Worm (Caenorhabditis elegans) whole organism, young adult: ENCODE data around the gene E02C12.11.

Experiments used
- B0035.1 ChIP-seq: sonication (generic microtip); optimal IDR thresholded peaks from 2 replicates; lab custom pipeline; 2016; ENCODE audit warnings: missing genetic modification characterization, mild to moderate bottlenecking, missing compliant biosample characterization, missing genotype, missing genetic modification reagents
- B0336.3 ChIP-seq: fragments of 200-800 bp; sonication (Bioruptor generic); IDR thresholded peaks from 2 replicates; pipeline ENCODE4 v1.3.6; 2022; ENCODE audit warnings: missing genetic modification characterization, missing compliant biosample characterization
- D2030.7 ChIP-seq: fragments of 200-800 bp; sonication (Bioruptor generic); IDR thresholded peaks from 2 replicates; pipeline ENCODE4 v1.3.6; 2022; ENCODE audit warnings: missing genetic modification reagents, missing genetic modification characterization, missing compliant biosample characterization
- F23B12.7 ChIP-seq: sonication (generic microtip); optimal IDR thresholded peaks from 2 replicates; lab custom pipeline; 2017; ENCODE audit warnings: missing genetic modification characterization, mild to moderate bottlenecking, missing compliant biosample characterization, antibody characterized with exemption, moderate library complexity; ENCODE audit not compliant: insufficient read depth
- F39B2.1 ChIP-seq: fragments of 200-800 bp; sonication (Bioruptor generic); IDR thresholded peaks from 2 replicates; pipeline ENCODE4 v1.3.6; 2022; ENCODE audit warnings: missing genetic modification reagents, missing genetic modification characterization, missing compliant biosample characterization
- F49E8.2 ChIP-seq: sonication (generic microtip); optimal IDR thresholded peaks from 3 replicates; lab custom pipeline; 2017; ENCODE audit warnings: missing genetic modification characterization, mild to moderate bottlenecking, missing compliant biosample characterization, antibody characterized with exemption, moderate library complexity; ENCODE audit not compliant: insufficient read depth
- F57A8.1 ChIP-seq: fragments of 200-800 bp; sonication (Bioruptor generic); optimal IDR thresholded peaks from 2 replicates; lab custom pipeline; 2018; ENCODE audit warnings: mild to moderate bottlenecking, missing genetic modification characterization, moderate library complexity, missing compliant biosample characterization
- K11D2.4 ChIP-seq: fragments of 200-800 bp; sonication (Bioruptor generic); IDR thresholded peaks from 2 replicates; pipeline ENCODE4 v1.3.6; 2022; ENCODE audit warnings: missing genetic modification reagents, missing genetic modification characterization, missing compliant biosample characterization
- Y56A3A.18 ChIP-seq: fragments of 200-800 bp; sonication (Bioruptor generic); IDR thresholded peaks from 2 replicates; pipeline ENCODE4 v1.3.6; 2022; ENCODE audit warnings: missing genetic modification reagents, missing genetic modification characterization, missing compliant biosample characterization
- Y79H2A.3 ChIP-seq: fragments of 200-800 bp; sonication (Bioruptor generic); conservative IDR thresholded peaks from 2 replicates; pipeline ENCODE4 v1.3.6; 2022; ENCODE audit warnings: missing genetic modification reagents, missing genetic modification characterization, missing compliant biosample characterization
- Y95B8A.8 ChIP-seq: fragments of 200-800 bp; sonication (Bioruptor generic); IDR thresholded peaks from 2 replicates; pipeline ENCODE4 v1.3.6; 2022; ENCODE audit warnings: missing genetic modification reagents, missing genetic modification characterization, missing compliant biosample characterization
- ZK185.1 ChIP-seq: sonication (generic microtip); optimal IDR thresholded peaks from 2 replicates; lab custom pipeline; 2016; ENCODE audit warnings: mild to moderate bottlenecking, missing genetic modification characterization, missing compliant biosample characterization; ENCODE audit not compliant: poor library complexity, severe bottlenecking
- akir-1 ChIP-seq: fragments of 200-800 bp; sonication (Bioruptor generic); optimal IDR thresholded peaks from 2 replicates; lab custom pipeline; 2018; ENCODE audit warnings: mild to moderate bottlenecking, missing genetic modification characterization, moderate library complexity, missing compliant biosample characterization
- aptf-2 ChIP-seq: fragments of 200-800 bp; sonication (Bioruptor generic); conservative IDR thresholded peaks from 2 replicates; pipeline ENCODE4 v1.3.6; 2022; ENCODE audit warnings: missing genetic modification reagents, missing genetic modification characterization, missing compliant biosample characterization
- ccch-3 ChIP-seq: fragments of 200-800 bp; sonication (Bioruptor generic); optimal IDR thresholded peaks from 2 replicates; lab custom pipeline; 2018; ENCODE audit warnings: mild to moderate bottlenecking, missing genetic modification characterization, missing compliant biosample characterization
- cebp-1 ChIP-seq, 2 experiments: fragments of 200-800 bp in 1 of 2; sonication (Bioruptor generic) in 1 of 2; sonication (generic microtip) in 1 of 2; IDR thresholded peaks in 1 of 2; optimal IDR thresholded peaks in 1 of 2; 2 replicates each; pipeline versions ENCODE4 v1.3.6 to Lab custom; 2017 to 2022; ENCODE audit warnings: missing compliant biosample characterization in 2 of 2, missing genetic modification characterization in 2 of 2, mild to moderate bottlenecking in 1 of 2, missing genetic modification reagents in 1 of 2, moderate library complexity in 1 of 2
- die-1 ChIP-seq: sonication (generic microtip); optimal IDR thresholded peaks from 2 replicates; lab custom pipeline; 2016; ENCODE audit warnings: missing genotype, mild to moderate bottlenecking, missing genetic modification characterization, missing compliant biosample characterization
- dpff-1 ChIP-seq: sonication (generic microtip); optimal IDR thresholded peaks from 2 replicates; lab custom pipeline; 2017; ENCODE audit warnings: mild to moderate bottlenecking, missing genetic modification characterization, missing compliant biosample characterization
- dpl-1 ChIP-seq: fragments of 150-350 bp; optimal IDR thresholded peaks from 2 replicates; lab custom pipeline; 2014; ENCODE audit warnings: missing biosample characterization, missing genetic modification reagents, missing genetic modification characterization
- efl-1 ChIP-seq: fragments of 150-350 bp; optimal IDR thresholded peaks from 2 replicates; lab custom pipeline; 2014; ENCODE audit warnings: missing biosample characterization, missing genetic modification reagents, missing genetic modification characterization
- egl-44 ChIP-seq: fragments of 200-800 bp; sonication (Bioruptor generic); IDR thresholded peaks from 2 replicates; pipeline ENCODE4 v1.3.6; 2022; ENCODE audit warnings: missing genetic modification reagents, missing genetic modification characterization, missing compliant biosample characterization
- fkh-3 ChIP-seq: sonication (generic microtip); optimal IDR thresholded peaks from 2 replicates; lab custom pipeline; 2016; ENCODE audit warnings: mild to moderate bottlenecking, missing genetic modification characterization, missing compliant biosample characterization
- gei-17 ChIP-seq: fragments of 200-800 bp; sonication (Bioruptor generic); optimal IDR thresholded peaks from 2 replicates; lab custom pipeline; 2018; ENCODE audit warnings: mild to moderate bottlenecking, missing genetic modification characterization, missing compliant biosample characterization
- hrde-1 ChIP-seq: sonication (generic microtip); optimal IDR thresholded peaks from 2 replicates; lab custom pipeline; 2016; ENCODE audit warnings: missing genetic modification characterization, mild to moderate bottlenecking, missing compliant biosample characterization, moderate library complexity, missing genotype, missing genetic modification reagents, borderline replicate concordance
- lag-1 ChIP-seq: fragments of 200-800 bp; sonication (Bioruptor generic); IDR thresholded peaks from 2 replicates; pipeline ENCODE4 v1.3.6; 2022; ENCODE audit warnings: missing genetic modification reagents, missing genetic modification characterization, missing compliant biosample characterization
- let-526 ChIP-seq: fragments of 200-800 bp; sonication (Bioruptor generic); IDR thresholded peaks from 2 replicates; pipeline ENCODE4 v1.3.6; 2022; ENCODE audit warnings: missing genetic modification reagents, missing genetic modification characterization, missing compliant biosample characterization
- lin-54 ChIP-seq: fragments of 200-800 bp; sonication (Bioruptor generic); optimal IDR thresholded peaks from 2 replicates; lab custom pipeline; 2018; ENCODE audit warnings: mild to moderate bottlenecking, missing genetic modification characterization, missing compliant biosample characterization
- lir-1 ChIP-seq: fragments of 200-800 bp; sonication (Bioruptor generic); conservative IDR thresholded peaks from 2 replicates; pipeline ENCODE4 v1.3.6; 2022; ENCODE audit warnings: missing genetic modification reagents, missing genetic modification characterization, missing compliant biosample characterization
- madf-6 ChIP-seq: fragments of 200-800 bp; sonication (Bioruptor generic); IDR thresholded peaks from 2 replicates; pipeline ENCODE4 v1.3.6; 2022; ENCODE audit warnings: missing genetic modification reagents, missing genetic modification characterization, missing compliant biosample characterization
- mcd-1 ChIP-seq: fragments of 200-800 bp; sonication (Bioruptor generic); IDR thresholded peaks from 2 replicates; pipeline ENCODE4 v1.3.6; 2022; ENCODE audit warnings: missing genetic modification reagents, missing genetic modification characterization, missing compliant biosample characterization
- mel-28 ChIP-seq: sonication (generic microtip); optimal IDR thresholded peaks from 2 replicates; lab custom pipeline; 2016; ENCODE audit warnings: borderline replicate concordance, mild to moderate bottlenecking, missing genetic modification characterization, missing compliant biosample characterization
- nfya-2 ChIP-seq: fragments of 200-800 bp; sonication (Bioruptor generic); IDR thresholded peaks from 2 replicates; pipeline ENCODE4 v1.3.6; 2022; ENCODE audit warnings: missing genetic modification reagents, missing genetic modification characterization, missing compliant biosample characterization
- nfyb-1 ChIP-seq: fragments of 200-800 bp; sonication (Bioruptor generic); IDR thresholded peaks from 2 replicates; pipeline ENCODE4 v1.3.6; 2022; ENCODE audit warnings: missing genetic modification reagents, missing genetic modification characterization, missing compliant biosample characterization
- nhr-120 ChIP-seq: fragments of 200-800 bp; sonication (Bioruptor generic); IDR thresholded peaks from 2 replicates; pipeline ENCODE4 v1.3.6; 2022; ENCODE audit warnings: missing genetic modification characterization, missing compliant biosample characterization
- nhr-179 ChIP-seq: sonication (generic microtip); optimal IDR thresholded peaks from 2 replicates; lab custom pipeline; 2016; ENCODE audit warnings: mild to moderate bottlenecking, missing genetic modification characterization, missing compliant biosample characterization
- nhr-27 ChIP-seq: fragments of 200-800 bp; sonication (Bioruptor generic); optimal IDR thresholded peaks from 2 replicates; lab custom pipeline; 2018; ENCODE audit warnings: mild to moderate bottlenecking, missing genetic modification characterization, moderate library complexity, missing compliant biosample characterization
- nhr-80 ChIP-seq: sonication (generic microtip); optimal IDR thresholded peaks from 2 replicates; lab custom pipeline; 2016; ENCODE audit warnings: missing genetic modification characterization, missing compliant biosample characterization
- repo-1 ChIP-seq: sonication (generic microtip); optimal IDR thresholded peaks from 2 replicates; lab custom pipeline; 2017; ENCODE audit warnings: mild to moderate bottlenecking, missing genetic modification characterization, missing compliant biosample characterization
- sdz-38 ChIP-seq: sonication (generic microtip); optimal IDR thresholded peaks from 2 replicates; lab custom pipeline; 2016; ENCODE audit warnings: missing genotype, missing genetic modification characterization, missing compliant biosample characterization
- snpc-4 ChIP-seq, 5 experiments: fragments of 150-350 bp in 1 of 5; sonication (generic microtip) in 4 of 5; optimal IDR thresholded peaks; 2 replicates each; lab custom pipeline; 2014 to 2018; ENCODE audit warnings: missing genetic modification characterization in 5 of 5, missing biosample characterization in 3 of 5, antibody characterized with exemption in 2 of 5, mild to moderate bottlenecking in 2 of 5, missing compliant biosample characterization in 2 of 5, missing genotype in 2 of 5, moderate library complexity in 2 of 5, missing genetic modification reagents in 1 of 5
- sptf-2 ChIP-seq: fragments of 200-800 bp; sonication (Bioruptor generic); optimal IDR thresholded peaks from 2 replicates; lab custom pipeline; 2018; ENCODE audit warnings: mild to moderate bottlenecking, missing genetic modification characterization, missing compliant biosample characterization
- unc-62 ChIP-seq: fragments of 150-350 bp; optimal IDR thresholded peaks from 2 replicates; lab custom pipeline; 2014; ENCODE audit warnings: missing biosample characterization, missing genetic modification reagents, missing genetic modification characterization
- zfh-2 ChIP-seq: fragments of 200-800 bp; sonication (Bioruptor generic); conservative IDR thresholded peaks from 2 replicates; pipeline ENCODE4 v1.3.6; 2022; ENCODE audit warnings: missing genetic modification reagents, missing genetic modification characterization, missing compliant biosample characterization
- ztf-3 ChIP-seq: fragments of 200-800 bp; sonication (Bioruptor generic); optimal IDR thresholded peaks from 2 replicates; lab custom pipeline; 2018; ENCODE audit warnings: mild to moderate bottlenecking, missing genetic modification characterization, missing compliant biosample characterization

The E02C12.11 gene

DNA sequence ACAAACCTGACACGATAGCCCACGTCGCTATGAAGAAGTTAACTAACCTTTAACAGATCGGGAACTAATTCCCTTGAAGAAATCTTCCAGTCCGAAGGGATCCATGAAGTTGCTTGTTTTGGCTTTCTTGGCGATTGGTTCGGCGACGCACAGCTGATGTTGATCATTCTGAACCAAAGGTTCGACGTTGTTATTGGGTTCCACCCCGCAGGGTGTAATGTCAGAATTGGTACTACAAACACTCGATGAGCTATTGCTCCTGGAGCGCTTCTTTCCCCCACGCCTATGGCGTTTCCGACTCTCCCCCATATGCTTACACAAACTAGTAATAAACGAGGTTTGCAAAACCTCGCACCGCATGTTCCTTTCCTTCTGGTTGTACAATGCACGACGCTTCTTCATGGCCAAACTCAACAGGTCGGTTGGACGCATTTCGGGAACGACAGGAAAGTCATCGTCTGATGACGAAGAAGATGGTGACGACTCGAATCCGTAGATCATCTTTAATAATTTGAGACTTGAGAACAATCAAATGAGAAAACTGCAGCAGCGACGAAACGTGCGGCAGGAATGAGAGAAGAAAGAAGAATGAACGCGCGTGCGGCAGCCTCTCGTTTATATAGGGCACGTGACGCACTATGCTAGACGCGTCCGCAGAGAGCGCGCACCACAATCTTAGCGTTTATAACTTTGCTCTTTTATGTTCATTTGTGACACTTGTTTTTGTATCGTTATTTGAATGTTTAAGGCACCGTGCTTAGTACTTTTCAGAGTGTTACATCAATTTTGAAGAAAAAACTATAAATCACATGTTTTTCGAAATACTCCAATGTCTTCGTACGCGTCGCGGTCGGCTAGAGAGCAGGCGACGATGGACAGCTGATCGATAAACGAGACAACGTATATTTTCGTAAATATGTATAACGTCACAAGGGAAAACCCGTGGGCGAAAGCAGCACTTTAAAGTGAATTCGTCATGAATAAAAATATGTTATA lies 35.8 kb downstream of the E02C12.11 start, which contains the start of gene tos-1 (continued):
- TF ChIP-seq akir-1 (GFP tag; lab: Kevin White, UChicago) (peak; percentile 4), mel-28 (tag; lab: Kevin White, UChicago) (peak; percentile 78), F57A8.1 (no peak), lir-1 (GFP tag; lab: Robert Waterston, UW) (peak; percentile 94), F39B2.1 (no peak), Y95B8A.8 (GFP tag; lab: Robert Waterston, UW) (peak; percentile 96), nhr-80 (peak; percentile 94), dpl-1 (GFP tag; lab: Kevin White, UChicago) (peak; percentile 44), F23B12.7 (tag; lab: Kevin White, UChicago) (peak; percentile 91), D2030.7 (GFP tag; lab: Robert Waterston, UW) (peak; percentile 85), ZK185.1 (tag; lab: Kevin White, UChicago) (peak; percentile 89), aptf-2 (0 out of 2 replicates have a peak, but pooled peaks have one; percentile 42), madf-6 (GFP tag; lab: Robert Waterston, UW) (peak; percentile 46; the same call in 1 of the 2 replicates), cebp-1 (GFP tag; IDR thresholded peaks at IDR 0.05; lab: Robert Waterston, UW) (peak; percentile 91), cebp-1 (tag; optimal IDR thresholded peaks at IDR 0.05; lab: Kevin White, UChicago) (peak; percentile 98), Y79H2A.3 (GFP tag; lab: Robert Waterston, UW) (peak; percentile 74; the same call in 1 of the 2 replicates), nhr-27 (peak; percentile 82), F49E8.2 (tag; lab: Kevin White, UChicago) (peak; percentile 27), die-1 (tag; lab: Kevin White, UChicago) (peak; percentile 88), egl-44 (GFP tag; lab: Robert Waterston, UW) (no peak), Y56A3A.18 (peak; percentile 16; the same call in 1 of the 2 replicates), ztf-3 (GFP tag; lab: Kevin White, UChicago) (peak; percentile 86), nhr-120 (GFP tag; lab: Robert Waterston, UW) (no peak), dpff-1 (tag; lab: Kevin White, UChicago) (peak; percentile 71), B0336.3 (GFP tag; lab: Robert Waterston, UW) (peak; percentile 91), lag-1 (GFP tag; lab: Robert Waterston, UW) (no peak), hrde-1 (tag; lab: Kevin White, UChicago) (no peak), K11D2.4 (GFP tag; lab: Robert Waterston, UW) (peak; percentile 97), sdz-38 (tag; lab: Kevin White, UChicago) (no peak), B0035.1 (tag; lab: Kevin White, UChicago) (peak; percentile 91), ccch-3 (GFP tag; lab: Kevin White, UChicago) (peak; percentile 9), nfya-2 (no peak), lin-54 (GFP tag; lab: Kevin White, UChicago) (peak; percentile 92), nfyb-1 (GFP tag; lab: Robert Waterston, UW) (peak; percentile 96), unc-62 (peak; percentile 59), mcd-1 (GFP tag; lab: Robert Waterston, UW) (peak; percentile 88), gei-17 (GFP tag; lab: Kevin White, UChicago) (peak; percentile 89), sptf-2 (GFP tag; lab: Kevin White, UChicago) (no peak), repo-1 (tag; lab: Kevin White, UChicago) (peak; percentile 96), fkh-3 (tag; lab: Kevin White, UChicago) (no peak), zfh-2 (no peak; the same call in 1 of the 2 replicates), snpc-4 (GFP tag; optimal IDR thresholded peaks at IDR 0.05; lab: Kevin White, UChicago) (peak; percentile 27), snpc-4 (tag; optimal IDR thresholded peaks at IDR 0.05; lab: Kevin White, UChicago) (peak; percentile 70 to 87 (median 80)), let-526 (GFP tag; lab: Robert Waterston, UW) (peak; percentile 91), efl-1 (GFP tag; lab: Kevin White, UChicago) (peak; percentile 36), nhr-179 (tag; lab: Kevin White, UChicago) (no peak)
